Fruit fly (Drosophila melanogaster): ENCODE results near the gene CG3982.

- TF ChIP-seq h (optimal IDR thresholded peaks at IDR 0.05) (no peak), insv (optimal IDR thresholded peaks at IDR 0.05) (no peak), psq (optimal IDR thresholded peaks at IDR 0.05) (no peak)
These were observed 6.8 kb upstream of the CG3982 start for dm6 chr3L:9423757-9424527.

Measured in Kc167 (cell line).